Worm (Caenorhabditis elegans): ENCODE measurements around the gene C30G7.2.

Gene C30G7.2

DNA sequence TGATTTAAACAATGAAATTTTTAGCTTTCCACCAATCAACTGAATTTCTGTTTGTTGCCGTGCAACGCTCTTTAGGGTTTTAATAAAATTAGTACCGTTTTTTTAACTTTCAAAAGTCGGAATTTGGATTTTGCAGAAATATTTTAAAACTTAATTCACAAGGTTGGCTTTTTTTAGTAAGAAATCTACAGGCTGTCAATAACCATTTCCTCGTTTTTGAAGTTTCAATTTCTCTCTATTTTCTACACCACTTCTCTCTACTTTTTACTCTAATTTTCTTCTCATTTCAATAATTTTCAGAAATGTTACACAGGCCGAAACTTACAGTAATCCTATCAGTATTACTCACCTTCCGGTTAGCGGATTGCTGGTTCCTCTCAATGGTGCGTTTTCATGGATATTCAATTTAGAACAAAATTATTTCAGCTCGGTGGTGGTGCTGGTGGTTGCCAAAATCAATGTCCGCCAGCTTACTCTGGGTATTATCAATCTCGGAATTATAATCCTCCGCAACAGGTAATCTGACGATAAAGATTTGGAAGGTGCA, 41.6 kb downstream of the C30G7.2 start, which contains the start of the genes grd-12 and F02D8.1:
grd-12 (plus strand) TSS at position 301 of the 547 bp plus-strand sequence.
F02D8.1 (minus strand) TSS at position 497 of the 547 bp plus-strand sequence.
- no peak for TF ChIP-seq lsy-2 (tag; optimal IDR thresholded peaks at IDR 0.05)
- TF ChIP-seq ces-1 (GFP tag; optimal IDR thresholded peaks at IDR 0.05): no peak
- no peak for TF ChIP-seq nhr-2 (tag; optimal IDR thresholded peaks at IDR 0.05)
- no peak for TF ChIP-seq mab-5 (tag; optimal IDR thresholded peaks at IDR 0.05)
- no peak for TF ChIP-seq lin-13 (tag; optimal IDR thresholded peaks at IDR 0.05)
- no peak for TF ChIP-seq unc-62 (GFP tag; optimal IDR thresholded peaks at IDR 0.05)
- no peak for TF ChIP-seq blmp-1 (tag; optimal IDR thresholded peaks at IDR 0.05)
- no peak for TF ChIP-seq flh-1 (GFP tag; optimal IDR thresholded peaks at IDR 0.05)
- TF ChIP-seq nhr-28 (tag; optimal IDR thresholded peaks at IDR 0.05): no peak

- no peak for TF ChIP-seq lsy-2 (tag; optimal IDR thresholded peaks at IDR 0.05)
- TF ChIP-seq snpc-4 (tag; optimal IDR thresholded peaks at IDR 0.05): no peak
- no peak for TF ChIP-seq nhr-28 (tag; optimal IDR thresholded peaks at IDR 0.05)
- no peak for TF ChIP-seq bed-3 (GFP tag; optimal IDR thresholded peaks at IDR 0.05)
- no peak for TF ChIP-seq pha-4 (tag; optimal IDR thresholded peaks at IDR 0.05)
- no peak for TF ChIP-seq mep-1 (tag; optimal IDR thresholded peaks at IDR 0.05)
- no peak for TF ChIP-seq flh-1 (GFP tag; optimal IDR thresholded peaks at IDR 0.05)
- TF ChIP-seq drap-1 (GFP tag; optimal IDR thresholded peaks at IDR 0.05): no peak
- TF ChIP-seq tbx-8 (GFP tag; optimal IDR thresholded peaks at IDR 0.05): no peak
- no peak for TF ChIP-seq sptf-1 (tag; optimal IDR thresholded peaks at IDR 0.05)
- TF ChIP-seq nhr-76 (tag; optimal IDR thresholded peaks at IDR 0.05): no peak
- no peak for TF ChIP-seq ztf-11 (tag; optimal IDR thresholded peaks at IDR 0.05)
- TF ChIP-seq mls-2 (tag; optimal IDR thresholded peaks at IDR 0.05): no peak
- TF ChIP-seq M03D4.4 (tag; optimal IDR thresholded peaks at IDR 0.05): no peak
- no peak for TF ChIP-seq ceh-83 (GFP tag; optimal IDR thresholded peaks at IDR 0.05)
Observed at ce11 chrV:14979937-14980336, 43.2 kb downstream of the C30G7.2 start, which contains the start of gene xbx-1. TSS of gene xbx-1 (plus strand) at chrV:14980237.

DNA sequence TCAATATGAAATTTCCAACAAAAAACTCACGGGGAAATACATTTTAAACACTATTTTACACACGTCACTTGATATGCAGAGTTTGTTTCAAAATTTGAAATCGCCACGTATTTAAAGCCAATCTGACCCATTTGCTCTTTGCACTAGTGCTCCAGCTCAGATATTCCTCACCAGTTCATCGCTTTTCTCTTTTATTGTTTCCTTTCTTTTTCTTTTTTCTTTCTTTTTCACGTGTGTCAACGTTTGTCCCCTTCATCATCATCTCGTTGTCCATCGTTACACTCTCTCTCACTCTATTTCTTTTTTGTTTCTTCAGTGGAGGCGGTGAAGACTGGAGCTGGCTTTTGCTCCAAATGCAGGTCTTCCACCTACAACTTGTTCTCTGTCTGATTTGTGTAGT, 47.9 kb downstream of the C30G7.2 start, which contains the start of gene F02D8.4:
F02D8.4 (plus strand) TSS at position 301 of the 400 bp plus-strand sequence.
- TF ChIP-seq blmp-1 (tag; optimal IDR thresholded peaks at IDR 0.05) (no peak), unc-120 (tag; optimal IDR thresholded peaks at IDR 0.05; ENCODE audit: poor library complexity, severe bottlenecking) (no peak), drap-1 (GFP tag; optimal IDR thresholded peaks at IDR 0.05) (no peak), elt-3 (tag; optimal IDR thresholded peaks at IDR 0.05) (no peak), nhr-2 (tag; optimal IDR thresholded peaks at IDR 0.05) (no peak), unc-39 (tag; optimal IDR thresholded peaks at IDR 0.05) (no peak), elt-1 (tag; optimal IDR thresholded peaks at IDR 0.05; ENCODE audit: borderline replicate concordance, insufficient read depth) (no peak), zip-8 (tag; optimal IDR thresholded peaks at IDR 0.05) (no peak)
